Worm (Caenorhabditis elegans): ENCODE results near the gene eel-1.

Gene eel-1

DNA sequence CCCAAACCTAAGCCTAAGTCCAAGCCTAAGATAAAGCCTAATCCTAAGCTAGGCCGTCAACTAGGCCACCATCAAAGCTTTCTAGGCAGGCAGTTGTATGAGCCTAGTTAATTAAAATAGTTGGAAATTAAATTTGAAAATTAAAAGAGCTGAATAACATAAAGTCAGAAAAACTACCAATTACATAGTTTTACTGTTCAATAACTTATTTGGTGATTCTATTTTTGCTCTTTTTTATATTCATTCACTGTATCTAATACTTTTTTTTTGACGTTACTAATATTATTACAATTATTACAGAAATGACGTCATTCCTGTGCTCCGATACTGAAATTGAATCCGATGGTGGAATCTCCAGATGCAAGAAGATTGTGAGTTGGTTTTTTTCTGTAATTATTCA lies 30.5 kb downstream of the eel-1 start, which contains the start of gene lin-22:
lin-22 (plus strand) TSS at position 301 of the 400 bp plus-strand sequence.
- TF ChIP-seq Y105C5A.15 (GFP tag; IDR thresholded peaks at IDR 0.05) = no peak
- TF ChIP-seq nhr-77 (tag; optimal IDR thresholded peaks at IDR 0.05) = no peak

DNA sequence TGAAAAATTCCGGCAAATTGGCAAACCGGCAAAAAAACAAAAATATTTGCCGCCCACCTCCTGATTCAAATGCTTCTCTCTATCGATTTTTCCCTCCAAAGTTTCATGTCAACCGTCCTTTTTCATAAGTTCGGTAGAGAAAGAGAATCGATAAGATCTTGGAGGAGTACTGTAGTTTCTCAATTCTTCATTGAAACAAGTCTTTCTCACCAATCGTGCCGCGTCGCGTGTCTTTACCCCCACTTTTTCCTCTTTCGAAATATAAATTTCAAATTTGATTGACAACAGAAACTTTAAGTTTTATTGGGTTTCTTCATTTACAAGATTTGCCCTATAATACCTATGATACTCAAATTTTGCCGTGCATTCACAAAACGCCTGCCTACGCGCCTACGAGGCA lies 31.3 kb downstream of the eel-1 start:
- peak in 1 of 2 experiments; percentile 38 for TF ChIP-seq lsy-2 (tag; optimal IDR thresholded peaks at IDR 0.05)
- no peak for TF ChIP-seq skn-1 (tag; optimal IDR thresholded peaks at IDR 0.05)

DNA sequence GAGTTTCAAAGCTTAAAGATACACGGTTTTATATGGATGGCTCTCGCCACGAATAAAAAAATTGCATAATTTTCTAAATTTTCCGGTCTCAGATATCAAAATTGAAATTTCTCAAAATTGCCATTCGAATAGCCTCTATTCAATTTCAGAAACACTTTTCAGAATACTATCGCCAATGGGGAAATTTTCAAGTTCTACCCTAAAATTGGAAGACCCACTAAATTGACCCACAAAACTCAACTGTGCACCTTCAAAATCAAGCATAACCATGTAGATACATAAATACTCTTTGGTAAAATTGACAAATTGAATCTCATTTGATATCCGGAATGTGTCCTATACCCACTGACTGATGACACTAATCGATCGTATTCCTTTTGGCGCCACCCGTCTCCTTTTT lies 33.7 kb downstream of the eel-1 start:
- TF ChIP-seq unc-62 (GFP tag; optimal IDR thresholded peaks at IDR 0.05 in 1 of 2) = peak in 1 of 2 experiments; percentile 91
- no peak for TF ChIP-seq unc-62 (tag; optimal IDR thresholded peaks at IDR 0.05)
- no peak for TF ChIP-seq R02D3.7 (tag; optimal IDR thresholded peaks at IDR 0.05)
- TF ChIP-seq Y48G9A.11 (GFP tag; IDR thresholded peaks at IDR 0.05) = no peak
- TF ChIP-seq spr-3 (GFP tag; optimal IDR thresholded peaks at IDR 0.05) = no peak
- no peak for TF ChIP-seq dmd-8 (GFP tag; IDR thresholded peaks at IDR 0.05)

DNA sequence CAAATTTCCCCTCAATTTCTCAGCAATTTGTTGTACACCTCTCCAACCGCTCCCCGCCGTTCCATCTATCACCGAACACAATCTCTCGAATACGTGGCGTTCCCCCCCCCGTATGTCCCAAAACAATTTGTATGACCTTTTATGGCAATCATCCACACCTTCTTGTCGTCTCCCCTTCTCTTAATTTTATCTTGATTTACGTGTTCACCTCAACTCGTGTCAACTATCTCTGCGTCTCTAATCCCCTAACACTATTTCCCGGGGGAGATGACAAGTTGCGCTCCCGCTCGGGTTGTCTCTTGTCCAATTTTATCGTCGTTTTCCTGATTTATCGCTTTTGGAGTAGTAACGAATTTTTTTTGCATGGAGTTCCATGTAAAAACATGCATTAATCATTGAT lies 35.3 kb downstream of the eel-1 start:
- TF ChIP-seq nhr-28 (tag; optimal IDR thresholded peaks at IDR 0.05) (peak; percentile 26), tra-1 (GFP tag; IDR thresholded peaks at IDR 0.05) (0 out of 2 replicates have a peak, but pooled peaks have one; percentile 16), dmd-9 (GFP tag; IDR thresholded peaks at IDR 0.05) (0 out of 2 replicates have a peak, but pooled peaks have one; percentile 29), hlh-30 (tag; optimal IDR thresholded peaks at IDR 0.05; ENCODE audit: insufficient read depth) (peak; percentile 36), aly-2 (tag; optimal IDR thresholded peaks at IDR 0.05) (no peak), zfp-2 (tag; optimal IDR thresholded peaks at IDR 0.05) (no peak), aha-1 (tag) (peak; percentile 81), unc-62 (GFP tag; optimal IDR thresholded peaks at IDR 0.05 in 1 of 2) (peak in 1 of 2 experiments; percentile 85), unc-62 (tag; optimal IDR thresholded peaks at IDR 0.05) (no peak)

DNA sequence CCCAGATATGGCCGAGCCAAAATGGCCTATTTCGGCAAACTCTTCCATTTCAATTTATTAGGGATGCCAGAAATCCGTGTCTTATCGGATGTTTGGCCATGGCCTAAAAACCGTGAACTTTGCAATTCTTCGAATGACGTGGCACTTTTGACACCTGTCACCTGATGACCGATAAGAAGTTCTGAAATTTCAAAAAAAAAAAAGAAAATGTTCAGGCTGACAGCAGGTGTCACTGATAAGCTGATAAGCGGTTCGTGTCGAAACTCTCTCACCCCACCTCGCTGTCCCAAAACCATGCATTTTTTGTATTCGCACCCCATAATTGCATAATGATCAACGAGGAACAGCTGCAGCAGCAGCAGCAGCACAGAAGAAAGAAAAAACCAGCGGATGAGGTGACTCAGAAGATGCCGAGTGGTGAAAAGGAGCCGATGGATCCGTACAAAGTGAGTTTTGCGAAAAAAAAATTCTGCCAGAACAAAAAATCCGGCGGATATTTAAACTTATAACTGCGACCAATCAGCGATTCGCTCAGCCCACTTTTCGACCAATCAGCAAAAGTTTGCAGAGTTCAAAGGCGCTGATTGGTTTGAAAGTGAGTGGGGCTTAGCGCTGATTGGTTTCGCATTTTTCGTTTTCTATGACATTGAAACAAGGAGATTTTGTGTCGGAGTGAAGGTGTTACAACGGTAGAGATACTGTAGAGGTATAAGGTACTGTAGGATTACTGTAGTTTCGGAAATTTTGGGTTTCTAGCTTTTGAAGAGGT lies 37.3 kb downstream of the eel-1 start, which contains the start of the genes Y54G2A.28 and vrp-1:
Y54G2A.28 (minus strand) TSS at position 48 of the 769 bp plus-strand sequence.
vrp-1 (plus strand) TSS at position 214 of the 769 bp plus-strand sequence.
- TF ChIP-seq skn-1 (tag; optimal IDR thresholded peaks at IDR 0.05) = no peak
- TF ChIP-seq set-16 (GFP tag; IDR thresholded peaks at IDR 0.05) = peak; percentile 53
- TF ChIP-seq pha-4 (GFP tag; IDR thresholded peaks at IDR 0.05) = peak; percentile 44; the same call in 1 of the 2 replicates
- TF ChIP-seq pha-4 (tag; optimal IDR thresholded peaks at IDR 0.05) = no peak
- peak; percentile 86 for TF ChIP-seq dve-1 (tag; optimal IDR thresholded peaks at IDR 0.05; ENCODE audit: insufficient read depth)
- TF ChIP-seq unc-62 (GFP tag; optimal IDR thresholded peaks at IDR 0.05 in 1 of 2) = peak; percentile 52 to 86
- no peak for TF ChIP-seq unc-62 (tag; optimal IDR thresholded peaks at IDR 0.05)
- TF ChIP-seq ZK546.5 (tag; optimal IDR thresholded peaks at IDR 0.05) = no peak
- no peak for TF ChIP-seq daf-16 (GFP tag; optimal IDR thresholded peaks at IDR 0.05)
- TF ChIP-seq daf-16 (tag; optimal IDR thresholded peaks at IDR 0.05) = peak; percentile 64
- no peak for TF ChIP-seq vab-7 (GFP tag; IDR thresholded peaks at IDR 0.05)
- TF ChIP-seq lin-1 (GFP tag; IDR thresholded peaks at IDR 0.05) = peak; percentile 68
- TF ChIP-seq mdt-29 (GFP tag; IDR thresholded peaks at IDR 0.05) = peak; percentile 42; the same call in 1 of the 2 replicates
- TF ChIP-seq lsy-2 (tag; optimal IDR thresholded peaks at IDR 0.05) = no peak
- peak; percentile 53 for TF ChIP-seq nhr-77 (tag; optimal IDR thresholded peaks at IDR 0.05)
- TF ChIP-seq dmd-8 (GFP tag; IDR thresholded peaks at IDR 0.05) = no peak
- TF ChIP-seq daf-19 (GFP tag; conservative IDR thresholded peaks at IDR 0.05) = no peak
- peak; percentile 73 for TF ChIP-seq nhr-28 (tag; optimal IDR thresholded peaks at IDR 0.05)
- no peak for TF ChIP-seq madf-5 (GFP tag; IDR thresholded peaks at IDR 0.05)
- no peak for TF ChIP-seq egl-27 (tag; optimal IDR thresholded peaks at IDR 0.05)
- no peak for TF ChIP-seq F44E2.7 (GFP tag; IDR thresholded peaks at IDR 0.05)
- TF ChIP-seq fkh-10 (GFP tag; optimal IDR thresholded peaks at IDR 0.05) = no peak
- TF ChIP-seq Y5F2A.4 (GFP tag; optimal IDR thresholded peaks at IDR 0.05) = no peak
- TF ChIP-seq Y105C5A.15 (GFP tag; IDR thresholded peaks at IDR 0.05) = 0 out of 2 replicates have a peak, but pooled peaks have one; percentile 53
- TF ChIP-seq gei-8 (GFP tag; optimal IDR thresholded peaks at IDR 0.05) = no peak
- TF ChIP-seq php-3 (GFP tag; IDR thresholded peaks at IDR 0.05) = peak; percentile 73
- TF ChIP-seq hlh-30 (tag; optimal IDR thresholded peaks at IDR 0.05; ENCODE audit: insufficient read depth) = peak; percentile 45
- TF ChIP-seq ceh-28 (tag; optimal IDR thresholded peaks at IDR 0.05) = no peak
- no peak for TF ChIP-seq sdz-12 (GFP tag; optimal IDR thresholded peaks at IDR 0.05)
- no peak for TF ChIP-seq attf-4 (tag; optimal IDR thresholded peaks at IDR 0.05)
- TF ChIP-seq saeg-2 (GFP tag; IDR thresholded peaks at IDR 0.05) = peak; percentile 71; the same call in 1 of the 2 replicates
- peak; percentile 97 for TF ChIP-seq dmd-6 (GFP tag; IDR thresholded peaks at IDR 0.05)
- TF ChIP-seq pqm-1 (tag; optimal IDR thresholded peaks at IDR 0.05) = peak; percentile 59

Data from whole organism, L4 larva.